Worm (Caenorhabditis elegans): ENCODE data around the gene srg-42.
"Not testable (repeated sequence)": the region's sequence is repeated elsewhere in the genome, so short reads cannot be mapped to it uniquely, and the experiment has no call there.

Gene srg-42

DNA sequence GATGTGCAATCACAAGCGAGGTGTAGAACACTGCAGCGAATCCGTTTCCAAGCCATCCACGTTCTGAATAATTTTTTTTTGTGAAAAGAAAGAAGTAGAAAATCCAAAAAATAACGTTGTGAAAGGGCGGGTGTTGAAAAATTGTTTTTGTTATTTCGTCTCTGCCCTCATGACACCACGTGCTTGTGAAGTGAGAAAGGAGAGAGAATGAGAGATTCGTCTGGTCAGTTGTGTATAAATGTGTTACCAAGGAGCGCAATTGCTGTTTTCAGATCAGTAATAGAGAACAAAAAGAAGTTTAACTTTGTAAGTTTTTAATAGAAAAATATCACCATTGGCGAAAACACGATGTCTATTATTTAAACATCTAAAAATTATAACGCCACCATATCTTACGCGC lies 36.6 kb downstream of the srg-42 start:
- no peak for TF ChIP-seq ets-7 (tag; optimal IDR thresholded peaks at IDR 0.05)
- no peak for TF ChIP-seq tbx-37 (GFP tag; conservative IDR thresholded peaks at IDR 0.05)
- no peak for TF ChIP-seq ama-1 (optimal IDR thresholded peaks at IDR 0.05)
- TF ChIP-seq tra-4 (tag; optimal IDR thresholded peaks at IDR 0.05): no peak
- TF ChIP-seq hmg-4 (GFP tag; optimal IDR thresholded peaks at IDR 0.05): no peak
- TF ChIP-seq hnd-1 (tag; optimal IDR thresholded peaks at IDR 0.05): no peak
- no peak for TF ChIP-seq hmbx-1 (tag; optimal IDR thresholded peaks at IDR 0.05)
- no peak for TF ChIP-seq flt-1 (GFP tag; IDR thresholded peaks at IDR 0.05)

DNA sequence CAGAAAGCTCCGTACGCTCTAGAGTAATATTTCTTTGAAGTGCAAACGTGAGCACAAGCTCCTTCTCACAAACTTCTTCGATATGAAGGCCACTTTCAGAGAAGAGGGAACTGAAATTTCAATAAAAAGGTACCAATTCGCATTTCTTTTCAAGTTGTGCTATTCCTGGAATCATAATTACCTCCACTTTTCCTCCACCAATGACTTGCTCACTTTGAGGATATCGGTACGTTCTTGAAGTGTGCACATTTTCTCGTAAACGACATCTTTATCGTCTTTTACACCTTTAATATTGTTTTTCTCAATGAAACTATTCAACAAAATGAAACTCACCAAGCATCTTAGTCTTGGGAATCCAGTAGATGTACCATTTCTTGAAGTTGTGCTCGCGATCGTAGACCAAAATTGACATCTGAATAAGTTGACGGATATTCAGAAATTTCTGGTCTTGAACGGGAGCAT lies 38.5 kb downstream of the srg-42 start, which contains the start of gene scb-1:
Gene scb-1 (minus strand): TSS at position 412 of the 462 bp plus-strand sequence.
- no peak for TF ChIP-seq tbx-37 (GFP tag; conservative IDR thresholded peaks at IDR 0.05)
- no peak for TF ChIP-seq ceh-36 (tag; optimal IDR thresholded peaks at IDR 0.05)

DNA sequence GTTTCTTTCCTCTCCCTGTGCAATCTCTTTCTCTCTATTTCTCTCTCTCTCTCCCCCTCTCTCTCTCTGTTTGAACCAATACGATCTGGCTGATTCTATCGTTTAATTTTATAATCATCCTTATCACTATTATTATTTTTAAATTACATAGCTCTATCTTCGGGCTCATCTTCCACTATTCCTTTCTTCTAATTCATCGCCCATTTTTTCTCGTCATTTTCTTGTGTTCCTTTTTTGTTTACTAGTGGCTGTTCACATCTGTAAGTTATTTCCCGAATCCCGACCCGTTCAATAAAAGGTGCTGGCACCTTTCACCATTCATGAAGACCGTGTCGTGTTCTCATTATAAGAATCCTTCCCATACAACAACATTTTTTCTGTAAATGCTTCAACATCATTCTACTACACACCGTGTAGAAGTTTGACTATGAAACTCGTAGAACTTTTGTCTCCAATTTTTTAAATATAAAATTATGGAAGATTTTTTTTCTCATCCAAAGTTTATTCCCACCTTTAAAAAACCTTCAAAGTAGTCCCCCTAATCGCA lies 39.6 kb downstream of the srg-42 start:
- TF ChIP-seq sea-1 (GFP tag; conservative IDR thresholded peaks at IDR 0.05): no peak

DNA sequence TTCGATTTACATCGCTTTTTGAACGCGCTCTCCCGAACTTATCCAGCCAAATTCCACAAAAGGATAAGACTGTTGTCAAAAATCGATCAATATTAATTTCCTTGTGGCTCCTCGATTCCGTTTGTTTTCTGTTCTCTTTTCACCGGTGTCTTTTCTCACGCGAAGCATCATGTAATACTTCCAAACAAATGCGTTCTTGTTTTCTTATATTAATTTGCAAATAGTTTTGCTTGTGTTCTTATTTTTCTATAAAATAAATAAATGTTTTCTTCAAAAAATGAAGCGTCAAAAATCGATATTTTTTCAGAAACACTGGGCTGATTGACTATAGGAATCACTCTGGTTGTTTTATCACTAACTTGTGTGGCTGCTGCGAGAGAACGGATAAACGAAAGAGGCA lies 44.2 kb downstream of the srg-42 start, which contains the start of gene math-33:
Gene math-33 (plus strand): TSS at position 301 of the 400 bp plus-strand sequence.
- TF ChIP-seq B0310.2 (tag; optimal IDR thresholded peaks at IDR 0.05) (no peak), ama-1 (optimal IDR thresholded peaks at IDR 0.05) (no peak), ets-7 (tag; optimal IDR thresholded peaks at IDR 0.05) (no peak), sea-1 (GFP tag; conservative IDR thresholded peaks at IDR 0.05) (no peak), flt-1 (GFP tag; IDR thresholded peaks at IDR 0.05) (no peak), tbx-37 (GFP tag; conservative IDR thresholded peaks at IDR 0.05) (no peak), pes-1 (GFP tag; IDR thresholded peaks at IDR 0.05) (no peak), scrt-1 (GFP tag; IDR thresholded peaks at IDR 0.05) (no peak), aly-1 (tag; optimal IDR thresholded peaks at IDR 0.05) (no peak)

DNA sequence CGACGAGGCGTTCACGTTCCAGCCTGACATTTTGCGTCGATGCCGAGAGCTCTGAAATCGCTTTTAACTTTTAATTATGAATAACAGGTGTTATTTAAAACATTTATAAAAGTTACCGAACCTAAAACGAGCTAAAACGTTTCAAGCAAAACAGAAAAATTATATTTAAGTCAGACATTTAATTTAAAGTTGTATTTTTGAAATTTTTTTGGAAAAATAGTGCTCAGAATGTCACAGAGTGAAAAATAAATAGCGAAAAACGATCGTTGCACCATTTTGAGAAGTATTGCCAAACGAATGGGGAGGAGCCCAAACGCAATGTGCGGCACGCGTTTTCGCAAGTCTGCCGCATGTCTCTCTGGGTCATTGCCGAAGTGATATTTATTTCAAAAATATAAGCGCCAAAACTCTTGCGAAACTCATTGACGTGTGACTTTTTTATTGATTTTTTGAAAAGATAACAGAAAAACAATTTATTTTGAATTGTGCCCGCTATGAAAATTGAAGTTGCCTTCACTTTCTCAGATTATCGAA lies 44.7 kb downstream of the srg-42 start, which contains the start of gene erfa-3:
Gene erfa-3 (minus strand): TSS at position 51 of the 534 bp plus-strand sequence.
- TF ChIP-seq flt-1 (GFP tag; IDR thresholded peaks at IDR 0.05): peak; percentile 49; the same call in 1 of the 2 replicates
- peak; percentile 55 for TF ChIP-seq hnd-1 (tag; optimal IDR thresholded peaks at IDR 0.05)
- peak; percentile 62 for TF ChIP-seq tra-4 (tag; optimal IDR thresholded peaks at IDR 0.05)
- TF ChIP-seq ceh-13 (GFP tag; optimal IDR thresholded peaks at IDR 0.05): peak; percentile 60
- TF ChIP-seq F13C5.2 (tag; optimal IDR thresholded peaks at IDR 0.05): peak; percentile 91
- TF ChIP-seq aly-1 (tag; optimal IDR thresholded peaks at IDR 0.05): peak; percentile 76
- TF ChIP-seq B0310.2 (tag; optimal IDR thresholded peaks at IDR 0.05): no peak
- peak; percentile 53 for TF ChIP-seq ets-7 (tag; optimal IDR thresholded peaks at IDR 0.05)
- TF ChIP-seq scrt-1 (GFP tag; IDR thresholded peaks at IDR 0.05): peak; percentile 51; the same call in 1 of the 2 replicates
- peak; percentile 70; the same call in 1 of the 2 replicates for TF ChIP-seq sea-1 (GFP tag; conservative IDR thresholded peaks at IDR 0.05)
- TF ChIP-seq pes-1 (GFP tag; IDR thresholded peaks at IDR 0.05): no peak
- no peak for TF ChIP-seq ama-1 (optimal IDR thresholded peaks at IDR 0.05)
- TF ChIP-seq hmbx-1 (tag; optimal IDR thresholded peaks at IDR 0.05): peak; percentile 48
- peak; percentile 74; the same call in 1 of the 2 replicates for TF ChIP-seq tbx-11 (GFP tag; IDR thresholded peaks at IDR 0.05)
- peak; percentile 56 for TF ChIP-seq hmg-4 (GFP tag; optimal IDR thresholded peaks at IDR 0.05)
- peak; percentile 51 for TF ChIP-seq ceh-36 (tag; optimal IDR thresholded peaks at IDR 0.05)
- peak; percentile 61; the same call in 1 of the 2 replicates for TF ChIP-seq tbx-37 (GFP tag; conservative IDR thresholded peaks at IDR 0.05)

DNA sequence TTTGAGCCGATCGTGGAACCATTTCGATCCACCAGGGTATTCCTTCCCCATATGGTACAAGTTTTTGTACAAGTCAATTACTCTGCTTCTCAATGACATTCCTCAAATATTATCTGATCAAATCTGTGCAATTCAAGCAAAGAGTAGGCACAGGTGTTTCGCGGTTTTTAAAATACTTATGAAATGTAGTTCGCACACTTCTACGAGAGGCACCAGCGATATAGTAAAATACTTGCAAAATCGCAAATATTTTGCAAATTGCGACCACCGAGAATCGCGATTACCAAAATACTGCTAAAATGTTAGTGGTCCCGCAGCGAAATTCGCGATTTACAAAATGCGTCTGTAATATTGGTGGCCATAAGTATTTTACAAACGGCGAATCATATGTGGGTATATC lies 48.2 kb downstream of the srg-42 start, which contains the start of gene Y42A5A.5:
Gene Y42A5A.5 (minus strand): TSS at position 101 of the 400 bp plus-strand sequence.
- TF ChIP-seq flt-1 (GFP tag; IDR thresholded peaks at IDR 0.05); ets-7 (tag; optimal IDR thresholded peaks at IDR 0.05); tra-4 (tag; optimal IDR thresholded peaks at IDR 0.05): not testable (repeated sequence)

Measured in whole organism, early embryonic.